Fruit fly (Drosophila melanogaster): Measurements from ENCODE around the gene Taf10b.

The Taf10b gene

dm6 chr2L:2797186-2797585, 29.5 kb upstream of the Taf10b start:
- TF ChIP-seq psq (optimal IDR thresholded peaks at IDR 0.05): no peak
- no peak for TF ChIP-seq CG8478 (optimal IDR thresholded peaks at IDR 0.05)
- TF ChIP-seq Dll (optimal IDR thresholded peaks at IDR 0.05): no peak
- TF ChIP-seq usp (GFP tag; optimal IDR thresholded peaks at IDR 0.05): no peak
- no peak for TF ChIP-seq EcR (GFP tag; optimal IDR thresholded peaks at IDR 0.05)
- TF ChIP-seq pan (optimal IDR thresholded peaks at IDR 0.05): no peak

- TF ChIP-seq usp (GFP tag; optimal IDR thresholded peaks at IDR 0.05) (no peak), Dll (optimal IDR thresholded peaks at IDR 0.05) (no peak), psq (optimal IDR thresholded peaks at IDR 0.05) (no peak), EcR (GFP tag; optimal IDR thresholded peaks at IDR 0.05) (no peak), CG8478 (optimal IDR thresholded peaks at IDR 0.05) (no peak), pan (optimal IDR thresholded peaks at IDR 0.05) (no peak)
These were observed 15.1 kb upstream of the Taf10b start for dm6 chr2L:2782790-2783189.

dm6 chr2L:2771676-2772075, 4.0 kb upstream of the Taf10b start, which contains the start of gene CG15399:
TSS of gene CG15399 (minus strand) at chr2L:2771776.
- TF ChIP-seq EcR (GFP tag; optimal IDR thresholded peaks at IDR 0.05) (no peak), CG8478 (optimal IDR thresholded peaks at IDR 0.05) (no peak), pan (optimal IDR thresholded peaks at IDR 0.05) (no peak), psq (optimal IDR thresholded peaks at IDR 0.05) (no peak), Dll (optimal IDR thresholded peaks at IDR 0.05) (no peak)

- TF ChIP-seq Dll (optimal IDR thresholded peaks at IDR 0.05): no peak
- TF ChIP-seq psq (optimal IDR thresholded peaks at IDR 0.05): no peak
- no peak for TF ChIP-seq EcR (GFP tag; optimal IDR thresholded peaks at IDR 0.05)
- no peak for TF ChIP-seq pan (optimal IDR thresholded peaks at IDR 0.05)
- no peak for TF ChIP-seq usp (GFP tag; optimal IDR thresholded peaks at IDR 0.05)
- TF ChIP-seq CG8478 (optimal IDR thresholded peaks at IDR 0.05): no peak
These were observed 2.0 kb upstream of the Taf10b start, which contains the start of the genes colt and HINT1 for dm6 chr2L:2769476-2770185. TSS of gene colt (minus strand) at chr2L:2770069. TSS of gene HINT1 (plus strand) at chr2L:2770135.

- TF ChIP-seq Dll (optimal IDR thresholded peaks at IDR 0.05) (no peak), EcR (GFP tag; optimal IDR thresholded peaks at IDR 0.05) (no peak), CG8478 (optimal IDR thresholded peaks at IDR 0.05) (no peak), psq (optimal IDR thresholded peaks at IDR 0.05) (no peak)
These were observed 1.8 kb downstream of the Taf10b start, which contains the start of the genes Snx21 and aph-1 for dm6 chr2L:2765659-2766373. TSS of gene Snx21 (minus strand) at chr2L:2765665. TSS of gene aph-1 (plus strand) at chr2L:2766233.

dm6 chr2L:2760288-2760687, 7.4 kb downstream of the Taf10b start:
- no peak for TF ChIP-seq pan (optimal IDR thresholded peaks at IDR 0.05)
- TF ChIP-seq EcR (GFP tag; optimal IDR thresholded peaks at IDR 0.05): no peak
- no peak for TF ChIP-seq psq (optimal IDR thresholded peaks at IDR 0.05)
- no peak for TF ChIP-seq CG8478 (optimal IDR thresholded peaks at IDR 0.05)
- no peak for TF ChIP-seq Dll (optimal IDR thresholded peaks at IDR 0.05)
- TF ChIP-seq usp (GFP tag; optimal IDR thresholded peaks at IDR 0.05): no peak

dm6 chr2L:2759654-2760053, 8.0 kb downstream of the Taf10b start, which contains the start of the genes HemK2, Snapin and Tnpo-SR:
TSS of gene HemK2 (minus strand) at chr2L:2759677.
TSS of gene Snapin (minus strand) at chr2L:2759677.
TSS of gene Tnpo-SR (plus strand) at chr2L:2759924.
- no peak for TF ChIP-seq pan (optimal IDR thresholded peaks at IDR 0.05)
- no peak for TF ChIP-seq Dll (optimal IDR thresholded peaks at IDR 0.05)
- no peak for TF ChIP-seq psq (optimal IDR thresholded peaks at IDR 0.05)
- no peak for TF ChIP-seq CG8478 (optimal IDR thresholded peaks at IDR 0.05)
- TF ChIP-seq EcR (GFP tag; optimal IDR thresholded peaks at IDR 0.05): no peak
- no peak for TF ChIP-seq usp (GFP tag; optimal IDR thresholded peaks at IDR 0.05)

- TF ChIP-seq psq (optimal IDR thresholded peaks at IDR 0.05): no peak
- no peak for TF ChIP-seq CG8478 (optimal IDR thresholded peaks at IDR 0.05)
- no peak for TF ChIP-seq EcR (GFP tag; optimal IDR thresholded peaks at IDR 0.05)
These were observed 9.6 kb downstream of the Taf10b start for dm6 chr2L:2757930-2758556.

- TF ChIP-seq psq (optimal IDR thresholded peaks at IDR 0.05) (no peak), pan (optimal IDR thresholded peaks at IDR 0.05) (no peak), Dll (optimal IDR thresholded peaks at IDR 0.05) (peak; percentile 97), EcR (GFP tag; optimal IDR thresholded peaks at IDR 0.05) (no peak), usp (GFP tag; optimal IDR thresholded peaks at IDR 0.05) (no peak)
These were observed 12.3 kb downstream of the Taf10b start for dm6 chr2L:2755323-2755695.

- TF ChIP-seq pan (optimal IDR thresholded peaks at IDR 0.05) (no peak), usp (GFP tag; optimal IDR thresholded peaks at IDR 0.05) (no peak), psq (optimal IDR thresholded peaks at IDR 0.05) (no peak), Dll (optimal IDR thresholded peaks at IDR 0.05) (no peak), CG8478 (optimal IDR thresholded peaks at IDR 0.05) (no peak), EcR (GFP tag; optimal IDR thresholded peaks at IDR 0.05) (no peak)
These were observed 13.0 kb downstream of the Taf10b start for dm6 chr2L:2754437-2755322.

dm6 chr2L:2753789-2754436, 13.7 kb downstream of the Taf10b start:
- peak in 1 of 2 experiments; percentile 67 for TF ChIP-seq EcR (GFP tag; optimal IDR thresholded peaks at IDR 0.05)
- no peak for TF ChIP-seq pan (optimal IDR thresholded peaks at IDR 0.05)

All from whole organism.